Fruit fly (Drosophila melanogaster) whole organism, embryonic: ENCODE results near the gene CG14282.

Experiments used
- Bteb2 ChIP-seq: fragments of 200-800 bp; sonication (Bioruptor generic); optimal IDR thresholded peaks from 2 replicates; lab custom pipeline; 2016; ENCODE audit warnings: missing biosample characterization, missing genetic modification characterization
- CG10209 ChIP-seq: fragments of 200-800 bp; sonication (Bioruptor generic); optimal IDR thresholded peaks from 3 replicates; lab custom pipeline; 2017; ENCODE audit warnings: missing biosample characterization, mild to moderate bottlenecking, missing genetic modification characterization, missing genetic modification reagents
- CG10543 ChIP-seq: fragments of 200-800 bp; sonication (Bioruptor generic); optimal IDR thresholded peaks from 3 replicates; lab custom pipeline; 2017; ENCODE audit warnings: missing biosample characterization, mild to moderate bottlenecking, missing genetic modification characterization, moderate library complexity
- CG11247 ChIP-seq: fragments of 200-800 bp; sonication (Bioruptor generic); IDR thresholded peaks from 2 replicates; pipeline ENCODE4 v1.3.6; 2022; ENCODE audit warnings: missing biosample characterization, missing genetic modification characterization
- CG13894 ChIP-seq: fragments of 200-800 bp; sonication (Bioruptor generic); optimal IDR thresholded peaks from 3 replicates; lab custom pipeline; 2018; ENCODE audit warnings: missing biosample characterization, mild to moderate bottlenecking, missing genetic modification characterization, moderate library complexity
- CG16779 ChIP-seq: fragments of 200-800 bp; sonication (Bioruptor generic); IDR thresholded peaks from 2 replicates; pipeline ENCODE4 v1.3.6; 2022; ENCODE audit warnings: missing biosample characterization, missing genetic modification characterization
- CG17912 ChIP-seq: fragments of 200-800 bp; sonication (Bioruptor generic); optimal IDR thresholded peaks from 2 replicates; lab custom pipeline; 2018; ENCODE audit warnings: missing biosample characterization, mild to moderate bottlenecking, missing genetic modification characterization
- CG18764 ChIP-seq: fragments of 200-800 bp; sonication (Bioruptor generic); optimal IDR thresholded peaks from 3 replicates; lab custom pipeline; 2016; ENCODE audit warnings: missing biosample characterization, missing genetic modification characterization
- CG2678 ChIP-seq: fragments of 200-800 bp; sonication (Bioruptor generic); optimal IDR thresholded peaks from 3 replicates; lab custom pipeline; 2019; ENCODE audit warnings: missing biosample characterization, mild to moderate bottlenecking, missing genetic modification characterization, moderate library complexity
- CG2889 ChIP-seq: fragments of 200-800 bp; sonication (Bioruptor generic); IDR thresholded peaks from 3 replicates; pipeline ENCODE4 v1.3.6; 2022; ENCODE audit warnings: missing biosample characterization, missing genetic modification characterization
- CG30431 ChIP-seq: fragments of 200-800 bp; sonication (Bioruptor generic); optimal IDR thresholded peaks from 2 replicates; lab custom pipeline; 2017; ENCODE audit warnings: missing biosample characterization, missing genetic modification characterization
- CG31441 ChIP-seq: fragments of 200-800 bp; sonication (Bioruptor generic); IDR thresholded peaks from 2 replicates; pipeline ENCODE4 v1.3.6; 2022; ENCODE audit warnings: missing biosample characterization, missing genetic modification characterization
- CG32767 ChIP-seq: fragments of 200-800 bp; sonication (Bioruptor generic); IDR thresholded peaks from 2 replicates; pipeline ENCODE4 v1.3.6; 2022; ENCODE audit warnings: missing biosample characterization, missing genetic modification characterization
- CG34376 ChIP-seq: fragments of 200-800 bp; sonication (Bioruptor generic); optimal IDR thresholded peaks from 2 replicates; lab custom pipeline; 2018; ENCODE audit warnings: missing biosample characterization, mild to moderate bottlenecking, missing genetic modification characterization
- CG4360 ChIP-seq: fragments of 200-800 bp; sonication (Bioruptor generic); IDR thresholded peaks from 2 replicates; pipeline ENCODE4 v1.3.6; 2022; ENCODE audit warnings: missing biosample characterization, missing genetic modification characterization
- CG4730 ChIP-seq: fragments of 200-800 bp; sonication (Bioruptor generic); IDR thresholded peaks from 2 replicates; pipeline ENCODE4 v1.3.6; 2022; ENCODE audit warnings: missing biosample characterization, missing genetic modification characterization
- CG4854 ChIP-seq: fragments of 200-800 bp; sonication (Bioruptor generic); optimal IDR thresholded peaks from 2 replicates; lab custom pipeline; 2016; ENCODE audit warnings: missing biosample characterization, missing genetic modification characterization, inconsistent platforms
- CG5180 ChIP-seq: fragments of 200-800 bp; sonication (Bioruptor generic); optimal IDR thresholded peaks from 3 replicates; lab custom pipeline; 2017; ENCODE audit warnings: missing biosample characterization, missing genetic modification characterization, mild to moderate bottlenecking, moderate library complexity, missing genetic modification reagents
- CG7786 ChIP-seq: fragments of 200-800 bp; sonication (Bioruptor generic); optimal IDR thresholded peaks from 2 replicates; lab custom pipeline; 2016; ENCODE audit warnings: missing biosample characterization, missing genetic modification characterization
- CG8359 ChIP-seq: fragments of 200-800 bp; sonication (Bioruptor generic); optimal IDR thresholded peaks from 2 replicates; lab custom pipeline; 2017; ENCODE audit warnings: missing biosample characterization, mild to moderate bottlenecking, missing genetic modification characterization, borderline replicate concordance
- CG8478 ChIP-seq: fragments of >200 bp; optimal IDR thresholded peaks from 2 replicates; lab custom pipeline; 2018
- Dbx ChIP-seq: fragments of 200-800 bp; sonication (Bioruptor generic); IDR thresholded peaks from 3 replicates; pipeline ENCODE4 v1.3.6; 2022; ENCODE audit warnings: missing biosample characterization, missing genetic modification characterization
- HmgD ChIP-seq: fragments of 200-800 bp; sonication (Bioruptor generic); optimal IDR thresholded peaks from 3 replicates; lab custom pipeline; 2016; ENCODE audit warnings: missing biosample characterization, missing genetic modification characterization
- Meics ChIP-seq: fragments of 200-800 bp; sonication (Bioruptor generic); optimal IDR thresholded peaks from 2 replicates; lab custom pipeline; 2017; ENCODE audit warnings: missing biosample characterization, mild to moderate bottlenecking, missing genetic modification characterization
- Nf-YA ChIP-seq: fragments of 200-800 bp; sonication (Bioruptor generic); IDR thresholded peaks from 2 replicates; pipeline ENCODE4 v1.3.6; 2022; ENCODE audit warnings: missing biosample characterization, missing genetic modification characterization
- Sry-β ChIP-seq: fragments of 200-800 bp; sonication (Bioruptor generic); optimal IDR thresholded peaks from 2 replicates; lab custom pipeline; 2018; ENCODE audit warnings: missing biosample characterization, mild to moderate bottlenecking, missing genetic modification characterization, moderate library complexity
- az2 ChIP-seq: fragments of 200-800 bp; sonication (Bioruptor generic); optimal IDR thresholded peaks from 3 replicates; lab custom pipeline; 2016; ENCODE audit warnings: missing biosample characterization, missing genetic modification characterization
- bowl ChIP-seq: fragments of 200-800 bp; sonication (Bioruptor generic); IDR thresholded peaks from 2 replicates; pipeline ENCODE4 v1.3.6; 2022; ENCODE audit warnings: missing biosample characterization, missing genetic modification characterization
- br ChIP-seq: fragments of >200 bp; optimal IDR thresholded peaks from 2 replicates; lab custom pipeline; 2017
- cato ChIP-seq: fragments of 200-800 bp; sonication (Bioruptor generic); optimal IDR thresholded peaks from 2 replicates; lab custom pipeline; 2016; ENCODE audit warnings: missing biosample characterization, missing genetic modification characterization, borderline replicate concordance
- chn ChIP-seq: fragments of 200-800 bp; sonication (Bioruptor generic); optimal IDR thresholded peaks from 2 replicates; lab custom pipeline; 2016; ENCODE audit warnings: missing biosample characterization, missing genetic modification characterization
- crc ChIP-seq: fragments of 200-800 bp; sonication (Bioruptor generic); optimal IDR thresholded peaks from 2 replicates; lab custom pipeline; 2016; ENCODE audit warnings: missing biosample characterization, missing genetic modification characterization
- dati ChIP-seq: fragments of 200-800 bp; sonication (Bioruptor generic); IDR thresholded peaks from 2 replicates; pipeline ENCODE4 v1.3.6; 2022; ENCODE audit warnings: missing biosample characterization, missing genetic modification characterization
- dmrt99B ChIP-seq: fragments of 200-800 bp; sonication (Bioruptor generic); optimal IDR thresholded peaks from 2 replicates; lab custom pipeline; 2018; ENCODE audit warnings: missing biosample characterization, mild to moderate bottlenecking, missing genetic modification characterization, moderate library complexity
- en ChIP-seq: fragments of 200-800 bp; sonication (Bioruptor generic); optimal IDR thresholded peaks from 2 replicates; lab custom pipeline; 2016; ENCODE audit warnings: missing biosample characterization, missing genetic modification characterization
- exex ChIP-seq: fragments of 200-800 bp; sonication (Bioruptor generic); optimal IDR thresholded peaks from 4 replicates; lab custom pipeline; 2018; ENCODE audit warnings: missing biosample characterization, mild to moderate bottlenecking, missing genetic modification characterization, moderate library complexity
- gce ChIP-seq: fragments of 200-800 bp; sonication (Bioruptor generic); IDR thresholded peaks from 3 replicates; pipeline ENCODE4 v1.3.6; 2022; ENCODE audit warnings: missing biosample characterization, missing genetic modification characterization
- h ChIP-seq: fragments of >200 bp; optimal IDR thresholded peaks from 2 replicates; lab custom pipeline; 2017
- ham ChIP-seq: fragments of 200-800 bp; sonication (Bioruptor generic); IDR thresholded peaks from 2 replicates; pipeline ENCODE4 v1.3.6; 2022; ENCODE audit warnings: missing biosample characterization, missing genetic modification characterization
- hth ChIP-seq: fragments of >200 bp; optimal IDR thresholded peaks from 2 replicates; lab custom pipeline; 2017; ENCODE audit warnings: inconsistent platforms
- jing ChIP-seq: fragments of 200-800 bp; sonication (Bioruptor generic); optimal IDR thresholded peaks from 2 replicates; lab custom pipeline; 2018; ENCODE audit warnings: missing biosample characterization, mild to moderate bottlenecking, missing genetic modification characterization
- lola ChIP-seq, 3 experiments: fragments of >200 bp in 2 of 3; fragments of 200-800 bp in 1 of 3; sonication (Bioruptor generic) in 1 of 3; optimal IDR thresholded peaks; 2 replicates each; lab custom pipeline; 2017 to 2019; ENCODE audit warnings: missing biosample characterization in 3 of 3, missing genetic modification characterization in 3 of 3, mild to moderate bottlenecking in 1 of 3, moderate library complexity in 1 of 3
- lov ChIP-seq, 2 experiments: fragments of 200-800 bp in 1 of 2; fragments of >200 bp in 1 of 2; sonication (Bioruptor generic) in 1 of 2; IDR thresholded peaks in 1 of 2; optimal IDR thresholded peaks in 1 of 2; 2 replicates in 1 of 2; 3 replicates in 1 of 2; pipeline versions ENCODE4 v1.3.6 to Lab custom; 2017 to 2022; ENCODE audit warnings: missing biosample characterization in 1 of 2, missing genetic modification characterization in 1 of 2
- peb ChIP-seq: fragments of 200-800 bp; sonication (Bioruptor generic); IDR thresholded peaks from 2 replicates; pipeline ENCODE4 v1.3.6; 2022; ENCODE audit warnings: missing biosample characterization, missing genetic modification characterization
- sens-2 ChIP-seq: fragments of 200-800 bp; sonication (Bioruptor generic); IDR thresholded peaks from 2 replicates; pipeline ENCODE4 v1.3.6; 2022; ENCODE audit warnings: missing biosample characterization, missing genetic modification characterization
- shn ChIP-seq: fragments of 200-800 bp; sonication (Bioruptor generic); optimal IDR thresholded peaks from 3 replicates; lab custom pipeline; 2016; ENCODE audit warnings: missing biosample characterization, missing genetic modification characterization
- tup ChIP-seq: fragments of 200-800 bp; sonication (Bioruptor generic); optimal IDR thresholded peaks from 2 replicates; lab custom pipeline; 2016; ENCODE audit warnings: missing biosample characterization, mild to moderate bottlenecking, missing genetic modification characterization, moderate library complexity
- twi ChIP-seq: fragments of 200-800 bp; optimal IDR thresholded peaks from 2 replicates; lab custom pipeline; 2019; ENCODE audit warnings: missing biosample characterization, mild to moderate bottlenecking, missing genetic modification characterization, moderate library complexity
- yki ChIP-seq: fragments of >200 bp; optimal IDR thresholded peaks from 3 replicates; lab custom pipeline; 2018
- zf30C ChIP-seq: fragments of 200-800 bp; sonication (Bioruptor generic); optimal IDR thresholded peaks from 3 replicates; lab custom pipeline; 2018; ENCODE audit warnings: missing biosample characterization, mild to moderate bottlenecking, missing genetic modification characterization
- zfh1 ChIP-seq: fragments of 200-800 bp; sonication (Bioruptor generic); IDR thresholded peaks from 3 replicates; pipeline ENCODE4 v1.3.6; 2022; ENCODE audit warnings: missing biosample characterization, missing genetic modification characterization

The CG14282 gene

DNA sequence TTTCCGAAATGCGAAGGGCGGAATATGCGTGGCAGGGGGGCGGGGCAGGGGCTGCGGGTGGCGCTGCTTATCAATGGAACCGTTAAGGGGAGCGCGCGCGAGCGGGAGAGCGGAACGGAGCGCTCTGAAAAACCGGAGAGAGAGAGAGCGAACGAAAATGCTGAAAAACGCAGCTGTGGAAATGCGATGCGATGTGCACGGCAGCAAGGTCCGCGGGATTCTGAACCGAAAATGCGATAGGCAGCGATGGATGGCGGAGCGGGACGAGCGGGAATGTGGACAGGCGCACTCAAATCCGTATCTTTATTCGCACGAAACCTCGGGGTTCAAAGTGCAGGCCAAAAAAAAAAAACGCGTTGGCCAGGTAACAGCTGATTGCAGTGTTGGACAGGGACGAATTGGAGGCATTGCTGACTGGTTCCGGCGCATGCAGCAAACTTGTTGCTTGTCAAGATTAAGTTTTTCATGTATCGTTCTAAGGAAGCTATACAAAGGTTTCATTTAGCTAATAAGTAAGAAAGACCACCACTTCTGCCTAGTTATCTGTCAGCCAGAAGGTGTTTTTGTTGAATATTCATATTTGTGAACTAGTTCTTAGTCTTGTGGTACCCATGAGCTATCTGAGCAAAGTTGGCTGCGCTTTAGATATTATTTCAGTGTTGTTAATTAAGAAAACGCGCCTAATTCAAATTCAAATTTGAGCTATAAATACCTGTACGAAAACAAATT lies 29.1 kb upstream of the CG14282 start, which contains the start of gene Ppcs (continued):
- TF ChIP-seq crc (peak; percentile 20), CG8359 (GFP tag; lab: Kevin White, UChicago) (no peak), jing (GFP tag; lab: Kevin White, UChicago) (no peak), CG4854 (GFP tag; lab: Kevin White, UChicago) (peak; percentile 43), twi (tag; lab: Kevin White, UChicago) (peak; percentile 60), CG10543 (GFP tag; lab: Kevin White, UChicago) (peak; percentile 88), dmrt99B (peak; percentile 25), Nf-YA (no peak), CG4730 (GFP tag; lab: Robert Waterston, UW) (no peak), Dbx (peak; percentile 54; the same call in 2 of the 3 replicates), br (lab: Kevin White, UChicago) (no peak), CG8478 (no peak), CG32767 (GFP tag; lab: Robert Waterston, UW) (no peak), en (GFP tag; lab: Kevin White, UChicago) (no peak), zf30C (GFP tag; lab: Kevin White, UChicago) (no peak), tup (GFP tag; lab: Kevin White, UChicago) (no peak), Sry-β (GFP tag; lab: Kevin White, UChicago) (peak; percentile 51), Meics (peak; percentile 59), sens-2 (GFP tag; lab: Robert Waterston, UW) (no peak), CG31441 (GFP tag; lab: Robert Waterston, UW) (peak; percentile 64), CG4360 (GFP tag; lab: Robert Waterston, UW) (0 out of 2 replicates have a peak, but pooled peaks have one; percentile 8), Bteb2 (GFP tag; lab: Kevin White, UChicago) (peak; percentile 62), peb (GFP tag; lab: Robert Waterston, UW) (no peak), shn (GFP tag; lab: Kevin White, UChicago) (peak; percentile 70), hth (lab: Kevin White, UChicago) (no peak), CG5180 (GFP tag; lab: Kevin White, UChicago) (peak; percentile 30), CG2889 (no peak), ham (GFP tag; lab: Robert Waterston, UW) (no peak), lola (GFP tag; optimal IDR thresholded peaks at IDR 0.05; lab: Kevin White, UChicago) (peak in 1 of 3 experiments; percentile 50), dati (no peak), CG7786 (GFP tag; lab: Kevin White, UChicago) (peak; percentile 65), CG10209 (GFP tag; lab: Kevin White, UChicago) (peak; percentile 51), bowl (GFP tag; lab: Robert Waterston, UW) (no peak), lov (optimal IDR thresholded peaks at IDR 0.05; lab: Kevin White, UChicago) (no peak), lov (GFP tag; IDR thresholded peaks at IDR 0.05; lab: Robert Waterston, UW) (no peak), CG18764 (GFP tag; lab: Kevin White, UChicago) (peak; percentile 19), h (lab: Kevin White, UChicago) (no peak), CG17912 (GFP tag; lab: Kevin White, UChicago) (peak; percentile 20), CG13894 (peak; percentile 54), CG11247 (GFP tag; lab: Robert Waterston, UW) (0 out of 2 replicates have a peak, but pooled peaks have one; percentile 27), CG34376 (GFP tag; lab: Kevin White, UChicago) (peak; percentile 85), zfh1 (0 out of 3 replicates have a peak, but pooled peaks have one; percentile 7), yki (peak; percentile 77), az2 (GFP tag; lab: Kevin White, UChicago) (peak; percentile 57), gce (GFP tag; lab: Robert Waterston, UW) (no peak), HmgD (GFP tag; lab: Kevin White, UChicago) (peak; percentile 73), CG16779 (GFP tag; lab: Robert Waterston, UW) (peak; percentile 75; the same call in 1 of the 2 replicates), chn (GFP tag; lab: Kevin White, UChicago) (peak; percentile 33), exex (tag; lab: Kevin White, UChicago) (peak; percentile 57), cato (peak; percentile 39), CG30431 (GFP tag; lab: Kevin White, UChicago) (peak; percentile 22), CG2678 (tag; lab: Kevin White, UChicago) (peak; percentile 62)
